Worm (Caenorhabditis elegans) whole organism, L1 larva: ENCODE measurements around the gene ZK682.7.
A peak's percentile ranks its signal among the peaks of the same experiment; 100 is the strongest.

Experiments used
- C16A3.4 ChIP-seq: fragments of 150-350 bp; optimal IDR thresholded peaks from 2 replicates; lab custom pipeline; 2014; ENCODE audit warnings: missing biosample characterization, missing genetic modification characterization
- F16B12.6 ChIP-seq: fragments of 150-350 bp; optimal IDR thresholded peaks from 2 replicates; lab custom pipeline; 2014; ENCODE audit warnings: missing biosample characterization, missing genetic modification characterization
- Y116A8C.19 ChIP-seq: sonication (generic microtip); optimal IDR thresholded peaks from 2 replicates; lab custom pipeline; 2016; ENCODE audit warnings: missing compliant biosample characterization, missing genetic modification characterization, borderline replicate concordance
- aha-1 ChIP-seq: fragments of 150-350 bp; optimal IDR thresholded peaks from 2 replicates; lab custom pipeline; 2014; ENCODE audit warnings: missing biosample characterization, missing genetic modification characterization
- alr-1 ChIP-seq: fragments of 200-800 bp; sonication (Bioruptor generic); optimal IDR thresholded peaks from 2 replicates; lab custom pipeline; 2018; ENCODE audit warnings: borderline replicate concordance, mild to moderate bottlenecking, missing genetic modification characterization, missing compliant biosample characterization
- aly-2 ChIP-seq: fragments of 150-350 bp; optimal IDR thresholded peaks from 2 replicates; lab custom pipeline; 2014; ENCODE audit warnings: missing biosample characterization, missing genetic modification characterization
- ama-1 ChIP-seq: fragments of 150-350 bp; optimal IDR thresholded peaks from 2 replicates; lab custom pipeline; 2014
- ceh-63 ChIP-seq: fragments of 200-800 bp; sonication (Bioruptor generic); optimal IDR thresholded peaks from 2 replicates; lab custom pipeline; 2018; ENCODE audit warnings: mild to moderate bottlenecking, missing genetic modification characterization, missing compliant biosample characterization
- ceh-88 ChIP-seq: fragments of 200-800 bp; sonication (Bioruptor generic); IDR thresholded peaks from 2 replicates; pipeline ENCODE4 v1.3.6; 2022; ENCODE audit warnings: missing genetic modification characterization, missing compliant biosample characterization
- ceh-90 ChIP-seq: sonication (generic microtip); optimal IDR thresholded peaks from 2 replicates; lab custom pipeline; 2016; ENCODE audit warnings: missing genetic modification characterization, missing compliant biosample characterization
- ces-1 ChIP-seq: fragments of 150-350 bp; optimal IDR thresholded peaks from 2 replicates; lab custom pipeline; 2014; ENCODE audit warnings: missing biosample characterization, missing genetic modification reagents, missing genetic modification characterization
- dpl-1 ChIP-seq, 3 experiments: fragments of 150-350 bp in 2 of 3; sonication (generic microtip) in 1 of 3; optimal IDR thresholded peaks; 2 replicates each; lab custom pipeline; 2014 to 2017; ENCODE audit warnings: missing biosample characterization in 3 of 3, missing genetic modification characterization in 3 of 3, missing genetic modification reagents in 3 of 3
- egl-27 ChIP-seq, 2 experiments: fragments of 150-350 bp in 1 of 2; sonication (generic microtip); optimal IDR thresholded peaks; 3 replicates each; lab custom pipeline; 2017 to 2018; ENCODE audit warnings: missing biosample characterization in 2 of 2, missing genetic modification characterization in 2 of 2, missing genetic modification reagents in 2 of 2
- elt-2 ChIP-seq: sonication (generic microtip); optimal IDR thresholded peaks from 2 replicates; lab custom pipeline; 2016; ENCODE audit warnings: missing genetic modification characterization, mild to moderate bottlenecking, inconsistent platforms, missing compliant biosample characterization, missing genetic modification reagents
- elt-3 ChIP-seq, 6 experiments: fragments of 150-350 bp in 1 of 6; sonication (generic microtip); optimal IDR thresholded peaks; 2 replicates each; lab custom pipeline; 2017 to 2018; ENCODE audit warnings: missing biosample characterization in 6 of 6, missing genetic modification characterization in 6 of 6, inconsistent platforms in 1 of 6
- fkh-10 ChIP-seq: sonication (generic microtip); optimal IDR thresholded peaks from 2 replicates; lab custom pipeline; 2017; ENCODE audit warnings: missing biosample characterization, missing genetic modification reagents, missing genetic modification characterization
- fkh-4 ChIP-seq: sonication (generic microtip); optimal IDR thresholded peaks from 2 replicates; lab custom pipeline; 2016; ENCODE audit warnings: missing compliant biosample characterization, missing genetic modification characterization, borderline replicate concordance
- fos-1 ChIP-seq: fragments of 150-350 bp; optimal IDR thresholded peaks from 2 replicates; lab custom pipeline; 2014; ENCODE audit warnings: missing biosample characterization, missing genetic modification characterization
- grh-1 ChIP-seq: fragments of 200-800 bp; sonication (Bioruptor generic); IDR thresholded peaks from 2 replicates; pipeline ENCODE4 v1.3.6; 2022; ENCODE audit warnings: missing genetic modification reagents, missing genetic modification characterization, missing compliant biosample characterization
- hlh-4 ChIP-seq: sonication (generic microtip); optimal IDR thresholded peaks from 2 replicates; lab custom pipeline; 2016; ENCODE audit warnings: mild to moderate bottlenecking, missing genetic modification characterization, missing compliant biosample characterization
- isw-1 ChIP-seq: fragments of 200-800 bp; sonication (Bioruptor generic); IDR thresholded peaks from 2 replicates; pipeline ENCODE4 v1.3.6; 2022; ENCODE audit warnings: missing genetic modification characterization, missing compliant biosample characterization
- lin-13 ChIP-seq: fragments of 150-350 bp; optimal IDR thresholded peaks from 2 replicates; lab custom pipeline; 2014; ENCODE audit warnings: missing biosample characterization, missing genetic modification reagents, missing genetic modification characterization
- lin-14 ChIP-seq: fragments of 200-800 bp; sonication (Bioruptor generic); optimal IDR thresholded peaks from 2 replicates; lab custom pipeline; 2018; ENCODE audit warnings: mild to moderate bottlenecking, missing genetic modification characterization, moderate library complexity, missing compliant biosample characterization
- lin-15B ChIP-seq: fragments of 150-350 bp; sonication (generic microtip); optimal IDR thresholded peaks from 3 replicates; lab custom pipeline; 2014; ENCODE audit warnings: missing biosample characterization, missing genetic modification characterization
- lin-35 ChIP-seq, 2 experiments: fragments of 150-350 bp; optimal IDR thresholded peaks; 2 replicates each; lab custom pipeline; 2014; ENCODE audit warnings: missing biosample characterization in 2 of 2, missing genetic modification characterization in 2 of 2, missing genetic modification reagents in 2 of 2
- lin-39 ChIP-seq: fragments of 150-350 bp; optimal IDR thresholded peaks from 2 replicates; lab custom pipeline; 2014; ENCODE audit warnings: missing biosample characterization, missing genetic modification reagents, missing genetic modification characterization
- mab-9 ChIP-seq: fragments of 200-800 bp; sonication (Bioruptor generic); IDR thresholded peaks from 2 replicates; pipeline ENCODE4 v1.3.6; 2022; ENCODE audit warnings: missing genetic modification reagents, missing genetic modification characterization, missing compliant biosample characterization
- mef-2 ChIP-seq: fragments of 150-350 bp; optimal IDR thresholded peaks from 2 replicates; lab custom pipeline; 2014; ENCODE audit warnings: missing biosample characterization, missing genetic modification characterization
- mep-1 ChIP-seq: fragments of 150-350 bp; optimal IDR thresholded peaks from 2 replicates; lab custom pipeline; 2014; ENCODE audit warnings: missing biosample characterization, missing genetic modification characterization
- nhr-11 ChIP-seq: fragments of 150-350 bp; optimal IDR thresholded peaks from 2 replicates; lab custom pipeline; 2014; ENCODE audit warnings: missing biosample characterization, missing genetic modification characterization
- nhr-19 ChIP-seq: fragments of 200-800 bp; sonication (Bioruptor generic); conservative IDR thresholded peaks from 2 replicates; pipeline ENCODE4 v1.3.6; 2022; ENCODE audit warnings: missing genetic modification characterization, missing compliant biosample characterization
- nhr-20 ChIP-seq: sonication (generic microtip); optimal IDR thresholded peaks from 2 replicates; lab custom pipeline; 2016; ENCODE audit warnings: mild to moderate bottlenecking, missing genetic modification characterization, missing compliant biosample characterization
- nhr-237 ChIP-seq: fragments of 150-350 bp; optimal IDR thresholded peaks from 2 replicates; lab custom pipeline; 2014; ENCODE audit warnings: missing biosample characterization, missing genetic modification characterization
- nhr-28 ChIP-seq: fragments of 150-350 bp; optimal IDR thresholded peaks from 2 replicates; lab custom pipeline; 2014; ENCODE audit warnings: missing biosample characterization, missing genetic modification characterization
- nhr-47 ChIP-seq: sonication (generic microtip); optimal IDR thresholded peaks from 2 replicates; lab custom pipeline; 2016; ENCODE audit warnings: mild to moderate bottlenecking, missing genetic modification characterization, moderate library complexity, missing compliant biosample characterization
- nhr-71 ChIP-seq: sonication (generic microtip); optimal IDR thresholded peaks from 2 replicates; lab custom pipeline; 2016; ENCODE audit warnings: mild to moderate bottlenecking, missing genetic modification characterization, moderate library complexity, missing compliant biosample characterization
- nhr-77 ChIP-seq: fragments of 150-350 bp; optimal IDR thresholded peaks from 2 replicates; lab custom pipeline; 2014; ENCODE audit warnings: missing biosample characterization, missing genetic modification characterization
- nhr-84 ChIP-seq: sonication (generic microtip); optimal IDR thresholded peaks from 2 replicates; lab custom pipeline; 2017; ENCODE audit warnings: missing biosample characterization, missing genetic modification characterization
- nhr-85 ChIP-seq: sonication (generic microtip); peaks from one replicate; lab custom pipeline; 2016; ENCODE audit warnings: missing genetic modification characterization, inconsistent platforms, missing compliant biosample characterization
- nhr-90 ChIP-seq: sonication (generic microtip); optimal IDR thresholded peaks from 2 replicates; lab custom pipeline; 2016; ENCODE audit warnings: mild to moderate bottlenecking, missing genetic modification characterization, missing compliant biosample characterization; ENCODE audit not compliant: poor library complexity
- pag-3 ChIP-seq: sonication (generic microtip); optimal IDR thresholded peaks from 2 replicates; lab custom pipeline; 2017; ENCODE audit warnings: missing genetic modification characterization, mild to moderate bottlenecking, missing compliant biosample characterization, antibody characterized with exemption, borderline replicate concordance; ENCODE audit not compliant: insufficient read depth
- rnt-1 ChIP-seq: sonication (generic microtip); optimal IDR thresholded peaks from 2 replicates; lab custom pipeline; 2016; ENCODE audit warnings: mild to moderate bottlenecking, missing genetic modification characterization, moderate library complexity, missing compliant biosample characterization
- snpc-4 ChIP-seq: fragments of 150-350 bp; optimal IDR thresholded peaks from 2 replicates; lab custom pipeline; 2014; ENCODE audit warnings: missing biosample characterization, missing genetic modification characterization
- sptf-1 ChIP-seq: fragments of 150-350 bp; optimal IDR thresholded peaks from 2 replicates; lab custom pipeline; 2014; ENCODE audit warnings: missing biosample characterization, missing genetic modification characterization
- unc-30 ChIP-seq: sonication (generic microtip); optimal IDR thresholded peaks from 2 replicates; lab custom pipeline; 2017; ENCODE audit warnings: missing biosample characterization, missing genetic modification characterization
- unc-62 ChIP-seq: fragments of 150-350 bp; optimal IDR thresholded peaks from 2 replicates; lab custom pipeline; 2014; ENCODE audit warnings: missing biosample characterization, missing genetic modification reagents, missing genetic modification characterization
- xbp-1 ChIP-seq: sonication (generic microtip); optimal IDR thresholded peaks from 2 replicates; lab custom pipeline; 2016; ENCODE audit warnings: missing genetic modification characterization, missing compliant biosample characterization
- zag-1 ChIP-seq: fragments of 150-350 bp; optimal IDR thresholded peaks from 2 replicates; lab custom pipeline; 2014; ENCODE audit warnings: missing biosample characterization, missing genetic modification characterization

Gene ZK682.7

DNA sequence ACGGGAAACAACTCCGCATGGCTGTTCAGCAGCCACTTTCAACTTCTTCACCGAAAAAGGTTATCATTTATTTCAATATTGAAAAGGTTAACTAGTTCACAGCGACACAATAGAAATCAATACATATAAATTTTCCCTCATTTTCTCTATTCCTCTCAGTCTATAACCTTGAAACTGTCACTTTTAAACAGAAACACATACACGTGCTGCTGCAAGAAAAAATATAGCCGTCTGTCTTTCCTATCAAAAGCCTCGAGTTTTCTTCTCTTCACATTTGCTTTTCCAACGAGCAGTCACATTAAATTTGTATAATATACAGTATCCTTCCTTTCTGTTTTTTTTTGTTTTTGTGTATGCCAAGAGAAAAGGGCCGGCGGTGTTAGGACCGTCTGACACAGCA lies 32.2 kb upstream of the ZK682.7 start (continued):
- TF ChIP-seq nhr-20 (tag; lab: Kevin White, UChicago) (peak; percentile 3), nhr-11 (tag; lab: Kevin White, UChicago) (no peak), isw-1 (GFP tag; lab: Robert Waterston, UW) (no peak)

DNA sequence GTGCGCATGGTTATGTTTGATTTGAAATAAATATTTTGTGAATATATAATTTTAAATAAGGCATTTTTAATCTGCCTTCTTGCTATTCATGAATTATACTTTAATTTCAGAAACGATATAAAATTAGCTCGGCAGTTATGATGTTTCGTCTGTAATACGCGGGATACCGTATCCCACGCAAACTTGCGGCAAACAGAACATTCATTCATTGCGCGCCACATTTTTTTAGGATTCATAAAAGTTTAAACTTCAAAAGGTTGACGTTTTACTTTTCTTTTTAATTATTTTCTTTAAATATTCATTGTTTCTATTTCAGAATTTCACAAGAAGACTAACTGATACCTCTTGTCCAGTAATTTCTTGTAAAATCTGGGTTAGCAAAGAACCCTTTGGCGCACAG lies 30.9 kb upstream of the ZK682.7 start, which contains the start of gene tag-153:
Gene tag-153 (plus strand): TSS at position 200 of the 400 bp plus-strand sequence.
- TF ChIP-seq F16B12.6 (tag; lab: Kevin White, UChicago) (no peak), hlh-4 (tag; lab: Kevin White, UChicago) (no peak), lin-39 (tag; lab: Kevin White, UChicago) (no peak), nhr-85 (tag; lab: Kevin White, UChicago) (no peak), alr-1 (no peak), grh-1 (GFP tag; lab: Robert Waterston, UW) (no peak), dpl-1 (GFP tag; optimal IDR thresholded peaks at IDR 0.05; lab: Kevin White, UChicago) (no peak), fos-1 (tag; lab: Kevin White, UChicago) (no peak), lin-15B (no peak), mep-1 (tag; lab: Kevin White, UChicago) (no peak), unc-30 (tag; lab: Kevin White, UChicago) (no peak)

DNA sequence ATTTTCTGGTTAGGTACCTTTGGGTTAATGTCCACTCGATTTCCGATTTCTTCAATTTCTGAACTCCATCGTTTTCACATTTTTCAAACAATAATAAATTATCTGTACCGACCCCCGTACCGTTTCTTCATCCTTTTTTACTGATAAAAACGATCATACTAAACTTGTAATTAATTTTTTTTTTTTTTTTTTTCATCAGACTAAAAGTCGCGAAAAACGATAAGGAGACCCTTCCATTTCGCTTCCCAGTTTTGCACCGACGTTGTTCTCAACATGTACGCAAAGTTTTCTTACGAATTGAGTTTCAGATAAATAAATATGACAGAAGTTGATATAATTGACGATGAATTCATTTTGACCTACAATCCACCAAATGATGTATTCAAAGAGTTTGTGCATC lies 29.2 kb upstream of the ZK682.7 start, which contains the start of gene F44A2.7:
Gene F44A2.7 (plus strand): TSS at position 301 of the 400 bp plus-strand sequence.
- no peak for TF ChIP-seq fkh-10
- TF ChIP-seq elt-3 (tag; optimal IDR thresholded peaks at IDR 0.05; lab: Kevin White, UChicago), result no peak
- TF ChIP-seq ama-1 (lab: Kevin White, UChicago), result no peak
- TF ChIP-seq nhr-237 (tag; lab: Kevin White, UChicago), result no peak
- no peak for TF ChIP-seq dpl-1 (GFP tag; optimal IDR thresholded peaks at IDR 0.05; lab: Kevin White, UChicago)
- no peak for TF ChIP-seq nhr-28
- TF ChIP-seq nhr-19 (GFP tag; lab: Robert Waterston, UW), result no peak
- TF ChIP-seq lin-13 (GFP tag; lab: Kevin White, UChicago), result no peak
- no peak for TF ChIP-seq zag-1 (tag; lab: Kevin White, UChicago)
- no peak for TF ChIP-seq ces-1 (GFP tag; lab: Kevin White, UChicago)
- TF ChIP-seq unc-62 (GFP tag; lab: Kevin White, UChicago), result no peak
- TF ChIP-seq fkh-4 (tag; lab: Kevin White, UChicago), result no peak
- TF ChIP-seq snpc-4 (tag; lab: Kevin White, UChicago), result no peak
- no peak for TF ChIP-seq ceh-88 (GFP tag; lab: Robert Waterston, UW)
- no peak for TF ChIP-seq mef-2 (tag; lab: Kevin White, UChicago)
- TF ChIP-seq egl-27 (tag; optimal IDR thresholded peaks at IDR 0.05; lab: Kevin White, UChicago), result no peak
- no peak for TF ChIP-seq nhr-71 (tag; lab: Kevin White, UChicago)
- TF ChIP-seq ceh-90 (tag; lab: Kevin White, UChicago), result no peak
- TF ChIP-seq lin-14, result no peak

DNA sequence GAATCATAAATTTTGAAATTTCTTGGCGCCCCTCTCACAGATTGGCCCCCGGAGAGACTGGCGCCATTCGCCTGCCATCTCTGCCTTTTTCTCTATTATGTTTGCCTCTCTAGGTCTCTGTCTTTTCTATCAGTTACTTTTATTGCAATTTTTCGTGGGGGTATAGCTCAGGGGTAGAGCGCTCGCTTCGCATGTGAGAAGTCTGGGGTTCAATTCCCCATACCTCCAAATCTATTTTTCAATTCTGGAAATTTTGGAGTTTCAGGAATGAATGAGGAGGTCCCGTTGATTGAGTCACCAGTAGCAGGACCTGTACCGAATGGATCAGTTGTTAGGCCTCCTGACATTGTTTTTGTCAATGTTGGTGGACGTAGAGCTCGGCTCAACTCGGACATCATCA lies 26.1 kb upstream of the ZK682.7 start, which contains the start of gene kvs-3:
Gene kvs-3 (plus strand): TSS at position 266 of the 400 bp plus-strand sequence.
- TF ChIP-seq rnt-1 (tag; lab: Kevin White, UChicago) (peak; percentile 48), mab-9 (GFP tag; lab: Robert Waterston, UW) (0 out of 2 replicates have a peak, but pooled peaks have one; percentile 34), lin-14 (peak; percentile 34), lin-35 (GFP tag; optimal IDR thresholded peaks at IDR 0.05; lab: Kevin White, UChicago) (peak in 1 of 2 experiments; percentile 63), pag-3 (no peak), nhr-84 (no peak), nhr-77 (tag; lab: Kevin White, UChicago) (peak; percentile 8), C16A3.4 (tag; lab: Kevin White, UChicago) (peak; percentile 33), fos-1 (tag; lab: Kevin White, UChicago) (peak; percentile 31), nhr-47 (peak; percentile 55), xbp-1 (tag; lab: Kevin White, UChicago) (peak; percentile 19), nhr-85 (tag; lab: Kevin White, UChicago) (peak; percentile 55), nhr-20 (tag; lab: Kevin White, UChicago) (peak; percentile 50), mef-2 (tag; lab: Kevin White, UChicago) (no peak), Y116A8C.19 (tag; lab: Kevin White, UChicago) (no peak), ceh-63 (GFP tag; lab: Kevin White, UChicago) (no peak), nhr-90 (tag; lab: Kevin White, UChicago) (peak; percentile 59), aha-1 (tag; lab: Kevin White, UChicago) (no peak), elt-2 (tag; lab: Kevin White, UChicago) (peak; percentile 47), aly-2 (tag; lab: Kevin White, UChicago) (no peak), sptf-1 (tag; lab: Kevin White, UChicago) (no peak), nhr-11 (tag; lab: Kevin White, UChicago) (no peak), mep-1 (tag; lab: Kevin White, UChicago) (peak; percentile 57)
